Worm (Caenorhabditis elegans): ENCODE data around the gene uvs-1.

Gene uvs-1

ce11 chrV:7830952-7831351 lies 26.9 kb upstream of the uvs-1 start:
- TF ChIP-seq sdz-38 (tag; optimal IDR thresholded peaks at IDR 0.05) (no peak), egl-44 (GFP tag; IDR thresholded peaks at IDR 0.05) (no peak), dox-1 (GFP tag; IDR thresholded peaks at IDR 0.05) (0 out of 2 replicates have a peak, but pooled peaks have one; percentile 24), ztf-28 (GFP tag; IDR thresholded peaks at IDR 0.05) (0 out of 2 replicates have a peak, but pooled peaks have one; percentile 19), F37B4.10 (GFP tag; IDR thresholded peaks at IDR 0.05) (0 out of 2 replicates have a peak, but pooled peaks have one; percentile 29), zfh-2 (GFP tag; conservative IDR thresholded peaks at IDR 0.05) (peak; percentile 84)

- TF ChIP-seq B0019.2 (GFP tag; conservative IDR thresholded peaks at IDR 0.05) (no peak), ztf-22 (GFP tag; optimal IDR thresholded peaks at IDR 0.05) (no peak), egl-44 (GFP tag; IDR thresholded peaks at IDR 0.05) (no peak), tbp1 (GFP tag; optimal IDR thresholded peaks at IDR 0.05) (no peak), F22D6.2 (tag; optimal IDR thresholded peaks at IDR 0.05) (no peak), ceh-100 (GFP tag; IDR thresholded peaks at IDR 0.05) (no peak), madf-8 (GFP tag; conservative IDR thresholded peaks at IDR 0.05) (no peak), Y67H2A.10 (GFP tag; conservative IDR thresholded peaks at IDR 0.05) (no peak), D2030.7 (GFP tag; IDR thresholded peaks at IDR 0.05) (no peak), dpff-1 (tag; optimal IDR thresholded peaks at IDR 0.05) (no peak), bed-2 (GFP tag; IDR thresholded peaks at IDR 0.05) (no peak), F57A8.1 (GFP tag; optimal IDR thresholded peaks at IDR 0.05) (no peak)
Measured at ce11 chrV:7826917-7827316, 22.9 kb upstream of the uvs-1 start, which contains the start of gene mig-6. Gene mig-6, plus strand, starts transcription at chrV:7827217.

- TF ChIP-seq xnd-1 (tag; optimal IDR thresholded peaks at IDR 0.05) = no peak
Measured at ce11 chrV:7826362-7826761, 22.4 kb upstream of the uvs-1 start.

- TF ChIP-seq ets-4 (GFP tag; optimal IDR thresholded peaks at IDR 0.05) = no peak
Measured at ce11 chrV:7825836-7826235, 21.8 kb upstream of the uvs-1 start.

- TF ChIP-seq B0261.1 (tag; optimal IDR thresholded peaks at IDR 0.05) (no peak), zfh-2 (GFP tag; conservative IDR thresholded peaks at IDR 0.05) (no peak), cebp-2 (GFP tag; IDR thresholded peaks at IDR 0.05) (no peak), ceh-40 (GFP tag; IDR thresholded peaks at IDR 0.05) (no peak), F39B2.1 (GFP tag; IDR thresholded peaks at IDR 0.05) (no peak), nfyb-1 (GFP tag; IDR thresholded peaks at IDR 0.05) (no peak), hrde-1 (tag; optimal IDR thresholded peaks at IDR 0.05; ENCODE audit: borderline replicate concordance) (no peak)
Measured at ce11 chrV:7824138-7824537, 20.1 kb upstream of the uvs-1 start.

- TF ChIP-seq pha-4 (tag; optimal IDR thresholded peaks at IDR 0.05) (no peak), lin-26 (GFP tag; IDR thresholded peaks at IDR 0.05) (no peak), lir-1 (GFP tag; conservative IDR thresholded peaks at IDR 0.05) (no peak), die-1 (tag; optimal IDR thresholded peaks at IDR 0.05) (no peak), ztf-3 (GFP tag; optimal IDR thresholded peaks at IDR 0.05) (no peak), sea-2 (GFP tag; IDR thresholded peaks at IDR 0.05) (no peak), egrh-3 (GFP tag; IDR thresholded peaks at IDR 0.05) (no peak)
Measured at ce11 chrV:7822655-7823054, 18.6 kb upstream of the uvs-1 start.
